Fruit fly (Drosophila melanogaster) S2 (cell line): Measurements from ENCODE around the gene EMC5.

ENCODE experiments used
- CG8478 ChIP-seq: fragments of >200 bp; optimal IDR thresholded peaks from 2 replicates; lab custom pipeline; 2018
- CTCF ChIP-seq, 2 experiments: fragments of >200 bp; optimal IDR thresholded peaks; 2 replicates each; lab custom pipeline; 2018

dm6 chr2L:19014881-19015366, 27.4 kb downstream of the EMC5 start:
- TF ChIP-seq CG8478 (lab: Kevin White, UChicago): no peak
- no peak for TF ChIP-seq CTCF (optimal IDR thresholded peaks at IDR 0.05; lab: Kevin White, UChicago)
